Worm (Caenorhabditis elegans) whole organism, midembryonic: ENCODE results near the gene mdt-28.

Experiments
- ref-1 ChIP-seq: fragments of 200-800 bp; sonication (Bioruptor generic); conservative IDR thresholded peaks from 2 replicates; pipeline ENCODE4 v1.3.6; 2022; ENCODE audit warnings: missing genetic modification reagents, missing genetic modification characterization, missing compliant biosample characterization
- ztf-29 ChIP-seq: fragments of 200-800 bp; sonication (Bioruptor generic); IDR thresholded peaks from 2 replicates; pipeline ENCODE4 v1.3.6; 2022; ENCODE audit warnings: missing genetic modification reagents, missing genetic modification characterization, missing compliant biosample characterization

ce11 chrV:15566511-15567178 is 8.6 kb downstream of the mdt-28 start:
- TF ChIP-seq ref-1 (GFP tag; lab: Robert Waterston, UW) = no peak
- no peak for TF ChIP-seq ztf-29 (GFP tag; lab: Robert Waterston, UW)
